Fruit fly (Drosophila melanogaster) whole organism, embryonic: ENCODE data around the gene Sbds.
A peak's percentile ranks its signal among the peaks of the same experiment; 100 is the strongest.

Source experiments
- Awh ChIP-seq: fragments of 200-800 bp; sonication (Bioruptor generic); IDR thresholded peaks from 2 replicates; pipeline ENCODE4, ENCODE4 v1.3.6; 2022; ENCODE audit warnings: missing biosample characterization, missing genetic modification characterization
- B-H2 ChIP-seq: fragments of 200-800 bp; sonication (Bioruptor generic); optimal IDR thresholded peaks from 2 replicates; lab custom pipeline; 2018; ENCODE audit warnings: missing biosample characterization, mild to moderate bottlenecking, missing genetic modification characterization
- CG10462 ChIP-seq: fragments of 200-800 bp; sonication (Bioruptor generic); optimal IDR thresholded peaks from 2 replicates; lab custom pipeline; 2016; ENCODE audit warnings: missing biosample characterization, missing genetic modification characterization
- CG11560 ChIP-seq: fragments of 200-800 bp; sonication (Bioruptor generic); IDR thresholded peaks from 3 replicates; pipeline ENCODE4 v1.3.6; 2022; ENCODE audit warnings: missing biosample characterization, missing genetic modification characterization
- CG1602 ChIP-seq: fragments of 200-800 bp; sonication (Bioruptor generic); optimal IDR thresholded peaks from 3 replicates; lab custom pipeline; 2016; ENCODE audit warnings: missing biosample characterization, missing genetic modification characterization
- CG16779 ChIP-seq: fragments of 200-800 bp; sonication (Bioruptor generic); IDR thresholded peaks from 2 replicates; pipeline ENCODE4 v1.3.6; 2022; ENCODE audit warnings: missing biosample characterization, missing genetic modification characterization
- CG18764 ChIP-seq: fragments of 200-800 bp; sonication (Bioruptor generic); optimal IDR thresholded peaks from 3 replicates; lab custom pipeline; 2016; ENCODE audit warnings: missing biosample characterization, missing genetic modification characterization
- CG2199 ChIP-seq: fragments of 200-800 bp; sonication (Bioruptor generic); IDR thresholded peaks from 3 replicates; pipeline ENCODE4 v1.3.6; 2022; ENCODE audit warnings: missing biosample characterization, missing genetic modification characterization
- CG31388 ChIP-seq: fragments of 200-800 bp; sonication (Bioruptor generic); optimal IDR thresholded peaks from 2 replicates; lab custom pipeline; 2016; ENCODE audit warnings: missing biosample characterization, missing genetic modification characterization
- CG33557 ChIP-seq: fragments of 200-800 bp; sonication (Bioruptor generic); optimal IDR thresholded peaks from 2 replicates; lab custom pipeline; 2019; ENCODE audit warnings: missing biosample characterization, mild to moderate bottlenecking, missing genetic modification characterization, moderate library complexity
- CG34224 ChIP-seq: fragments of 200-800 bp; sonication (Bioruptor generic); IDR thresholded peaks from 3 replicates; pipeline ENCODE4 v1.3.6; 2022; ENCODE audit warnings: missing biosample characterization, missing genetic modification characterization; ENCODE audit not compliant: partially characterized antibody
- CG4282 ChIP-seq: fragments of 200-800 bp; sonication (Bioruptor generic); optimal IDR thresholded peaks from 2 replicates; lab custom pipeline; 2016; ENCODE audit warnings: missing biosample characterization, missing genetic modification characterization
- CG4360 ChIP-seq: fragments of 200-800 bp; sonication (Bioruptor generic); IDR thresholded peaks from 2 replicates; pipeline ENCODE4 v1.3.6; 2022; ENCODE audit warnings: missing biosample characterization, missing genetic modification characterization
- CG6654 ChIP-seq: fragments of 200-800 bp; sonication (Bioruptor generic); optimal IDR thresholded peaks from 2 replicates; lab custom pipeline; 2017; ENCODE audit warnings: missing biosample characterization, mild to moderate bottlenecking, missing genetic modification characterization
- CG6765 ChIP-seq: fragments of 200-800 bp; sonication (Bioruptor generic); optimal IDR thresholded peaks from 3 replicates; lab custom pipeline; 2017; ENCODE audit warnings: missing biosample characterization, mild to moderate bottlenecking, missing genetic modification characterization
- CG7928 ChIP-seq: fragments of 200-800 bp; sonication (Bioruptor generic); optimal IDR thresholded peaks from 2 replicates; lab custom pipeline; 2017; ENCODE audit warnings: missing biosample characterization, mild to moderate bottlenecking, missing genetic modification characterization
- CG8281 ChIP-seq: fragments of 200-800 bp; sonication (Bioruptor generic); optimal IDR thresholded peaks from 2 replicates; lab custom pipeline; 2018; ENCODE audit warnings: missing biosample characterization, mild to moderate bottlenecking, missing genetic modification characterization, moderate library complexity
- CG8765 ChIP-seq: fragments of 200-800 bp; sonication (Bioruptor generic); IDR thresholded peaks from 2 replicates; pipeline ENCODE4 v1.3.6; 2022; ENCODE audit warnings: missing biosample characterization, missing genetic modification characterization
- CHES-1-like ChIP-seq: fragments of 200-800 bp; sonication (Bioruptor generic); optimal IDR thresholded peaks from 2 replicates; lab custom pipeline; 2016; ENCODE audit warnings: missing biosample characterization, missing genetic modification characterization
- Dek ChIP-seq: fragments of 200-800 bp; sonication (Bioruptor generic); optimal IDR thresholded peaks from 3 replicates; lab custom pipeline; 2019; ENCODE audit warnings: missing biosample characterization, mild to moderate bottlenecking, missing genetic modification characterization, moderate library complexity
- Ets65A ChIP-seq: fragments of 200-800 bp; sonication (Bioruptor generic); peaks from one replicate; lab custom pipeline; 2016; ENCODE audit warnings: missing biosample characterization, missing genetic modification characterization
- Hr78 ChIP-seq, 2 experiments: fragments of 200-800 bp in 1 of 2; fragments of >200 bp in 1 of 2; sonication (Bioruptor generic) in 1 of 2; optimal IDR thresholded peaks; 2 replicates each; lab custom pipeline; 2017 to 2019; ENCODE audit warnings: missing biosample characterization in 2 of 2, missing genetic modification characterization in 2 of 2, mild to moderate bottlenecking in 1 of 2, moderate library complexity in 1 of 2
- Jarid2 ChIP-seq: fragments of 200-800 bp; sonication (Bioruptor generic); optimal IDR thresholded peaks from 3 replicates; lab custom pipeline; 2017; ENCODE audit warnings: mild to moderate bottlenecking, missing biosample characterization, missing genetic modification reagents, missing genetic modification characterization
- Mad ChIP-seq: fragments of 200-800 bp; sonication (Bioruptor generic); optimal IDR thresholded peaks from 2 replicates; lab custom pipeline; 2016; ENCODE audit warnings: missing biosample characterization, missing genetic modification characterization
- NC2α ChIP-seq: fragments of 200-800 bp; sonication (Bioruptor generic); optimal IDR thresholded peaks from 2 replicates; lab custom pipeline; 2016; ENCODE audit warnings: missing biosample characterization, missing genetic modification characterization
- Nf-YC ChIP-seq: fragments of 200-800 bp; optimal IDR thresholded peaks from 3 replicates; lab custom pipeline; 2019; ENCODE audit warnings: missing biosample characterization, mild to moderate bottlenecking, missing genetic modification characterization, moderate library complexity
- Ptx1 ChIP-seq: fragments of 200-800 bp; sonication (Bioruptor generic); IDR thresholded peaks from 2 replicates; pipeline ENCODE4 v1.3.6; 2022; ENCODE audit warnings: missing biosample characterization, missing genetic modification characterization
- Vsx1 ChIP-seq: fragments of 200-800 bp; sonication (Bioruptor generic); optimal IDR thresholded peaks from 2 replicates; lab custom pipeline; 2017; ENCODE audit warnings: missing biosample characterization, mild to moderate bottlenecking, missing genetic modification characterization, missing genetic modification reagents
- aop ChIP-seq: fragments of 200-800 bp; sonication (Bioruptor generic); IDR thresholded peaks from 2 replicates; pipeline ENCODE4 v1.3.6; 2022; ENCODE audit warnings: missing biosample characterization, missing genetic modification characterization
- bsh ChIP-seq, 2 experiments: fragments of 200-800 bp; sonication (Bioruptor generic); optimal IDR thresholded peaks; 2 replicates each; lab custom pipeline; 2017 to 2018; ENCODE audit warnings: mild to moderate bottlenecking in 2 of 2, missing biosample characterization in 2 of 2, missing genetic modification characterization in 2 of 2, moderate library complexity in 1 of 2
- chn ChIP-seq: fragments of 200-800 bp; sonication (Bioruptor generic); optimal IDR thresholded peaks from 2 replicates; lab custom pipeline; 2016; ENCODE audit warnings: missing biosample characterization, missing genetic modification characterization
- croc ChIP-seq: fragments of 200-800 bp; sonication (Bioruptor generic); conservative IDR thresholded peaks from 3 replicates; pipeline ENCODE4 v1.3.6; 2022; ENCODE audit warnings: missing biosample characterization, missing genetic modification characterization
- dm ChIP-seq: fragments of 200-800 bp; sonication (Bioruptor generic); optimal IDR thresholded peaks from 3 replicates; lab custom pipeline; 2016; ENCODE audit warnings: missing biosample characterization, missing genetic modification characterization
- ftz-f1 ChIP-seq: fragments of 200-800 bp; sonication (Bioruptor generic); optimal IDR thresholded peaks from 2 replicates; lab custom pipeline; 2016; ENCODE audit warnings: missing biosample characterization, missing genetic modification characterization
- grau ChIP-seq: fragments of 200-800 bp; optimal IDR thresholded peaks from 3 replicates; lab custom pipeline; 2019; ENCODE audit warnings: missing biosample characterization, mild to moderate bottlenecking, missing genetic modification characterization, moderate library complexity
- h ChIP-seq: fragments of >200 bp; optimal IDR thresholded peaks from 2 replicates; lab custom pipeline; 2017
- hbn ChIP-seq: fragments of 200-800 bp; sonication (Bioruptor generic); IDR thresholded peaks from 2 replicates; pipeline ENCODE4 v1.3.6; 2022; ENCODE audit warnings: missing biosample characterization, missing genetic modification characterization; ENCODE audit not compliant: partially characterized antibody
- kni ChIP-seq: fragments of 200-800 bp; sonication (Bioruptor generic); optimal IDR thresholded peaks from 3 replicates; lab custom pipeline; 2017; ENCODE audit warnings: mild to moderate bottlenecking, missing biosample characterization, missing genetic modification reagents, missing genetic modification characterization
- lov ChIP-seq, 2 experiments: fragments of 200-800 bp in 1 of 2; fragments of >200 bp in 1 of 2; sonication (Bioruptor generic) in 1 of 2; IDR thresholded peaks in 1 of 2; optimal IDR thresholded peaks in 1 of 2; 2 replicates in 1 of 2; 3 replicates in 1 of 2; pipeline versions ENCODE4 v1.3.6 to Lab custom; 2017 to 2022; ENCODE audit warnings: missing biosample characterization in 1 of 2, missing genetic modification characterization in 1 of 2
- nom ChIP-seq: fragments of 200-800 bp; sonication (Bioruptor generic); optimal IDR thresholded peaks from 2 replicates; lab custom pipeline; 2017; ENCODE audit warnings: missing biosample characterization, missing genetic modification characterization, mild to moderate bottlenecking, moderate library complexity, missing genetic modification reagents
- pfk ChIP-seq: fragments of 200-800 bp; sonication (Bioruptor generic); optimal IDR thresholded peaks from 2 replicates; lab custom pipeline; 2018; ENCODE audit warnings: missing biosample characterization, mild to moderate bottlenecking, missing genetic modification characterization, moderate library complexity
- pzg ChIP-seq: fragments of 200-800 bp; sonication (Bioruptor generic); optimal IDR thresholded peaks from 3 replicates; lab custom pipeline; 2018; ENCODE audit warnings: missing biosample characterization, mild to moderate bottlenecking, missing genetic modification characterization, moderate library complexity
- ssp ChIP-seq: fragments of 200-800 bp; sonication (Bioruptor generic); IDR thresholded peaks from 2 replicates; pipeline ENCODE4 v1.3.6; 2022; ENCODE audit warnings: missing biosample characterization, missing genetic modification characterization
- tna ChIP-seq: fragments of 200-800 bp; sonication (Bioruptor generic); IDR thresholded peaks from 2 replicates; pipeline ENCODE4 v1.3.6; 2022; ENCODE audit warnings: missing biosample characterization, missing genetic modification characterization; ENCODE audit not compliant: partially characterized antibody
- tup ChIP-seq: fragments of 200-800 bp; sonication (Bioruptor generic); optimal IDR thresholded peaks from 2 replicates; lab custom pipeline; 2016; ENCODE audit warnings: missing biosample characterization, mild to moderate bottlenecking, missing genetic modification characterization, moderate library complexity
- twi ChIP-seq: fragments of 200-800 bp; optimal IDR thresholded peaks from 2 replicates; lab custom pipeline; 2019; ENCODE audit warnings: missing biosample characterization, mild to moderate bottlenecking, missing genetic modification characterization, moderate library complexity

Sbds gene

DNA sequence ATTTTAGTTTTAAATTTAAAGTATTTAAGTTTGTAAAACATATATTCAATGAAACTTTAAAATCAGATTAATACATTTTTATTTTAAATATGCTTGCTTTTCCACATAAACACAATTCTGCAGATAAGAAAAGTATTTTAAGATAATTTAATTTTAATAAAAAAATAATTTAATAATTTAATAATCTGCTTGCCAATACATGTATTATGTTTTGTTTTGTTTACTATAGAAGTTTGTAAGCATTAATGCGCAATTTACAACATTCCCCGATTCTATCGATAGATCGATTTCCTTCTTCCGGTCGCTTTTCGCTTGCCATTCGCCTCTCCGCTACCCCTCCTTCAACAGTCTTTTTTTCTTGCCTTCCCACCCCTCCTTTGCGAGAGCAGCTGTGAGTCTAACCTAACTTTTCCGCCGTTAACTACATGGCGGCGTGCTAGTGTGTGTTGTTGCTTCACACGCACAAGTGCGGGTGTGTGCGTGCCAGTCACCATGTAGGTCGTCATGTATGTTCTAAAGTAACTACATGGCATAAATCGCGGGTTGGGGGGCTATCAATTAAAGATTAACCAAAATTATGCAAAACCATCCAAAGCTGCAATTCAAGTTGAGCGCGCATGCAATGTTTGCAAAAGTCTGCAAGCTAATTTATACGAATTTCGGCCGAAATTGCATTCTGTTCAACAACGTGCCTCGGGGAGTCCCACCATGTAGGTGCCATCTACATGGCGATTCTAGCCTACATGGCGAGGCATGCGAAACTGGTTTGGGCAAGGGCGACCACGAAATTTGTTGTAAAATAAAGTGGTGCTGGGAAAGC, 9.2 kb upstream of the Sbds start (continued):
- peak; percentile 3 for TF ChIP-seq nom (GFP tag; lab: Kevin White, UChicago)

dm6 chr3L:6747127-6747526, 5.6 kb upstream of the Sbds start:
- TF ChIP-seq CG4282 = peak; percentile 45
- TF ChIP-seq CG4360 (GFP tag; lab: Robert Waterston, UW) = peak; percentile 46
- no peak for TF ChIP-seq CG8281
- no peak for TF ChIP-seq Jarid2 (GFP tag; lab: Kevin White, UChicago)
- TF ChIP-seq tna = no peak
- peak; percentile 39 for TF ChIP-seq NC2α
- peak; percentile 41; the same call in 1 of the 2 replicates for TF ChIP-seq ssp (GFP tag; lab: Robert Waterston, UW)
- peak; percentile 73 for TF ChIP-seq Ets65A (GFP tag; lab: Kevin White, UChicago)
- TF ChIP-seq chn (GFP tag; lab: Kevin White, UChicago) = peak; percentile 48
- TF ChIP-seq Ptx1 (GFP tag; lab: Robert Waterston, UW) = peak; percentile 63
- TF ChIP-seq dm (GFP tag; lab: Kevin White, UChicago) = peak; percentile 94
- peak in 1 of 2 experiments; percentile 47 for TF ChIP-seq bsh (GFP tag; optimal IDR thresholded peaks at IDR 0.05; lab: Kevin White, UChicago)
- TF ChIP-seq ftz-f1 = no peak
- peak; percentile 30; the same call in 1 of the 2 replicates for TF ChIP-seq CG8765 (GFP tag; lab: Robert Waterston, UW)
- TF ChIP-seq croc (GFP tag; lab: Robert Waterston, UW) = no peak
- TF ChIP-seq Mad (GFP tag; lab: Kevin White, UChicago) = peak; percentile 44
- no peak for TF ChIP-seq CG31388
- no peak for TF ChIP-seq Hr78 (GFP tag; optimal IDR thresholded peaks at IDR 0.05; lab: Kevin White, UChicago)
- no peak for TF ChIP-seq Vsx1 (GFP tag; lab: Kevin White, UChicago)
- no peak for TF ChIP-seq h (lab: Kevin White, UChicago)
- no peak for TF ChIP-seq pfk (GFP tag; lab: Kevin White, UChicago)
- peak; percentile 4 for TF ChIP-seq CG1602 (GFP tag; lab: Kevin White, UChicago)
- TF ChIP-seq aop (GFP tag; lab: Robert Waterston, UW) = 0 out of 2 replicates have a peak, but pooled peaks have one; percentile 4
- TF ChIP-seq CG7928 = no peak
- TF ChIP-seq CHES-1-like = peak; percentile 72
- TF ChIP-seq twi (tag; lab: Kevin White, UChicago) = peak; percentile 6
- peak; percentile 73 for TF ChIP-seq pzg (GFP tag; lab: Kevin White, UChicago)
- TF ChIP-seq CG33557 (GFP tag; lab: Kevin White, UChicago) = peak; percentile 9
- no peak for TF ChIP-seq CG6765
- TF ChIP-seq CG10462 = no peak
- peak; percentile 80; the same call in 2 of the 3 replicates for TF ChIP-seq CG2199 (GFP tag; lab: Robert Waterston, UW)
- TF ChIP-seq CG11560 (tag; lab: Robert Waterston, UW) = no peak
- no peak for TF ChIP-seq tup (GFP tag; lab: Kevin White, UChicago)
- TF ChIP-seq CG16779 (GFP tag; lab: Robert Waterston, UW) = 0 out of 2 replicates have a peak, but pooled peaks have one; percentile 4
- peak; percentile 61 for TF ChIP-seq grau (tag; lab: Kevin White, UChicago)
- TF ChIP-seq Dek (tag; lab: Kevin White, UChicago) = no peak
- no peak for TF ChIP-seq lov (optimal IDR thresholded peaks at IDR 0.05; lab: Kevin White, UChicago)
- TF ChIP-seq lov (GFP tag; IDR thresholded peaks at IDR 0.05; lab: Robert Waterston, UW) = 0 out of 3 replicates have a peak, but pooled peaks have one; percentile 58
- TF ChIP-seq B-H2 = peak; percentile 67
- no peak for TF ChIP-seq CG18764 (GFP tag; lab: Kevin White, UChicago)
- no peak for TF ChIP-seq Awh (GFP tag; lab: Robert Waterston, UW)
- no peak for TF ChIP-seq CG6654
- TF ChIP-seq hbn (GFP tag; lab: Robert Waterston, UW) = 0 out of 2 replicates have a peak, but pooled peaks have one; percentile 19
- no peak for TF ChIP-seq kni
- peak; percentile 79 for TF ChIP-seq Nf-YC
- TF ChIP-seq CG34224 = peak; percentile 49; the same call in 2 of the 3 replicates
